Worm (Caenorhabditis elegans) whole organism, L4 larva: ENCODE results near the gene Y43F8C.9.

Source experiments
- F26F4.8 ChIP-seq: fragments of 200-800 bp; sonication (Bioruptor generic); conservative IDR thresholded peaks from 2 replicates; pipeline ENCODE4 v1.3.6; 2022; ENCODE audit warnings: missing genetic modification characterization, missing compliant biosample characterization
- T20F7.1 ChIP-seq: fragments of 200-800 bp; sonication (Bioruptor generic); optimal IDR thresholded peaks from 2 replicates; lab custom pipeline; 2018; ENCODE audit warnings: mild to moderate bottlenecking, missing genetic modification characterization, missing compliant biosample characterization
- T26A8.4 ChIP-seq: fragments of 200-800 bp; sonication (Bioruptor generic); IDR thresholded peaks from 2 replicates; pipeline ENCODE4 v1.3.6; 2022; ENCODE audit warnings: missing genetic modification characterization, missing compliant biosample characterization
- Y5F2A.4 ChIP-seq: fragments of 200-800 bp; sonication (Bioruptor generic); optimal IDR thresholded peaks from 2 replicates; lab custom pipeline; 2018; ENCODE audit warnings: mild to moderate bottlenecking, missing genetic modification characterization, missing compliant biosample characterization
- ZK546.5 ChIP-seq, 2 experiments: sonication (generic microtip); optimal IDR thresholded peaks; 2 replicates each; lab custom pipeline; 2017; ENCODE audit warnings: missing biosample characterization in 2 of 2, missing genetic modification characterization in 2 of 2
- aha-1 ChIP-seq: fragments of 150-350 bp; peaks from one replicate; lab custom pipeline; 2014; ENCODE audit warnings: missing biosample characterization, missing genetic modification characterization
- ama-1 ChIP-seq: fragments of 150-350 bp; optimal IDR thresholded peaks from 2 replicates; lab custom pipeline; 2014; ENCODE audit warnings: inconsistent platforms, mixed read lengths
- daf-16 ChIP-seq, 3 experiments: sonication (generic microtip); optimal IDR thresholded peaks; 2 replicates each; lab custom pipeline; 2016 to 2017; ENCODE audit warnings: missing genetic modification characterization in 3 of 3, missing genetic modification reagents in 3 of 3, mild to moderate bottlenecking in 2 of 3, missing compliant biosample characterization in 2 of 3, missing biosample characterization in 1 of 3, moderate library complexity in 1 of 3
- daf-19 ChIP-seq: fragments of 200-800 bp; sonication (Bioruptor generic); conservative IDR thresholded peaks from 2 replicates; pipeline ENCODE4 v1.3.6; 2022; ENCODE audit warnings: missing genetic modification characterization, missing compliant biosample characterization
- dmd-6 ChIP-seq: fragments of 200-800 bp; sonication (Bioruptor generic); IDR thresholded peaks from 2 replicates; pipeline ENCODE4 v1.3.6; 2022; ENCODE audit warnings: missing genetic modification reagents, missing genetic modification characterization, missing compliant biosample characterization
- dmd-8 ChIP-seq: fragments of 200-800 bp; sonication (Bioruptor generic); IDR thresholded peaks from 2 replicates; pipeline ENCODE4 v1.3.6; 2022; ENCODE audit warnings: missing genetic modification characterization, missing compliant biosample characterization
- dve-1 ChIP-seq: sonication (generic microtip); optimal IDR thresholded peaks from 2 replicates; lab custom pipeline; 2017; ENCODE audit warnings: antibody characterized with exemption, mild to moderate bottlenecking, missing genetic modification characterization, missing compliant biosample characterization; ENCODE audit not compliant: insufficient read depth
- fkh-10 ChIP-seq: fragments of 150-350 bp; optimal IDR thresholded peaks from 2 replicates; lab custom pipeline; 2014; ENCODE audit warnings: missing biosample characterization, missing genetic modification reagents, missing genetic modification characterization
- fos-1 ChIP-seq: fragments of 150-350 bp; optimal IDR thresholded peaks from 2 replicates; lab custom pipeline; 2014; ENCODE audit warnings: missing biosample characterization, missing genetic modification characterization
- gei-8 ChIP-seq: fragments of 200-800 bp; sonication (Bioruptor generic); optimal IDR thresholded peaks from 2 replicates; lab custom pipeline; 2018; ENCODE audit warnings: mild to moderate bottlenecking, missing genetic modification characterization, missing compliant biosample characterization
- hlh-11 ChIP-seq: fragments of 200-800 bp; sonication (Bioruptor generic); optimal IDR thresholded peaks from 2 replicates; lab custom pipeline; 2018; ENCODE audit warnings: mild to moderate bottlenecking, missing genetic modification characterization, missing compliant biosample characterization
- lin-1 ChIP-seq: fragments of 200-800 bp; sonication (Bioruptor generic); IDR thresholded peaks from 2 replicates; pipeline ENCODE4 v1.3.6; 2022; ENCODE audit warnings: missing genetic modification reagents, missing genetic modification characterization, missing compliant biosample characterization
- lin-15B ChIP-seq: fragments of 150-350 bp; sonication (generic microtip); optimal IDR thresholded peaks from 3 replicates; lab custom pipeline; 2014; ENCODE audit warnings: missing biosample characterization, missing genetic modification characterization
- lsy-2 ChIP-seq, 2 experiments: fragments of 150-350 bp in 1 of 2; sonication (generic microtip) in 1 of 2; optimal IDR thresholded peaks; 2 replicates each; lab custom pipeline; 2014 to 2017; ENCODE audit warnings: missing biosample characterization in 2 of 2, missing genetic modification characterization in 2 of 2
- mep-1 ChIP-seq: fragments of 150-350 bp; sonication (generic microtip); optimal IDR thresholded peaks from 3 replicates; lab custom pipeline; 2014; ENCODE audit warnings: missing biosample characterization, missing genetic modification characterization
- mes-2 ChIP-seq: sonication (generic microtip); optimal IDR thresholded peaks from 2 replicates; lab custom pipeline; 2016; ENCODE audit warnings: missing genotype, mild to moderate bottlenecking, missing genetic modification characterization, missing compliant biosample characterization; ENCODE audit not compliant: poor library complexity, severe bottlenecking
- nhr-10 ChIP-seq: fragments of 150-350 bp; optimal IDR thresholded peaks from 2 replicates; lab custom pipeline; 2014; ENCODE audit warnings: missing biosample characterization, missing genetic modification characterization
- nhr-102 ChIP-seq: sonication (generic microtip); optimal IDR thresholded peaks from 2 replicates; lab custom pipeline; 2016; ENCODE audit warnings: mild to moderate bottlenecking, missing genetic modification characterization, moderate library complexity, missing compliant biosample characterization
- nhr-41 ChIP-seq: fragments of 200-800 bp; sonication (Bioruptor generic); IDR thresholded peaks from 2 replicates; pipeline ENCODE4 v1.3.6; 2022; ENCODE audit warnings: missing genetic modification reagents, missing genetic modification characterization, missing compliant biosample characterization
- nhr-48 ChIP-seq: sonication (generic microtip); optimal IDR thresholded peaks from 2 replicates; lab custom pipeline; 2016; ENCODE audit warnings: mild to moderate bottlenecking, missing genetic modification characterization, missing compliant biosample characterization
- nhr-6 ChIP-seq: fragments of 150-350 bp; optimal IDR thresholded peaks from 2 replicates; lab custom pipeline; 2014; ENCODE audit warnings: missing biosample characterization, missing genetic modification characterization
- nhr-76 ChIP-seq: fragments of 150-350 bp; optimal IDR thresholded peaks from 2 replicates; lab custom pipeline; 2014; ENCODE audit warnings: missing biosample characterization, missing genetic modification characterization
- nhr-77 ChIP-seq: fragments of 150-350 bp; optimal IDR thresholded peaks from 2 replicates; lab custom pipeline; 2014; ENCODE audit warnings: missing biosample characterization, missing genetic modification characterization
- pha-4 ChIP-seq, 2 experiments: fragments of 150-350 bp in 1 of 2; fragments of 200-800 bp in 1 of 2; sonication (Bioruptor generic) in 1 of 2; IDR thresholded peaks in 1 of 2; optimal IDR thresholded peaks in 1 of 2; 2 replicates each; pipeline versions ENCODE4 v1.3.6 to Lab custom; 2014 to 2022; ENCODE audit warnings: missing genetic modification characterization in 2 of 2, missing genetic modification reagents in 2 of 2, missing biosample characterization in 1 of 2, missing compliant biosample characterization in 1 of 2
- php-3 ChIP-seq: fragments of 200-800 bp; sonication (Bioruptor generic); IDR thresholded peaks from 2 replicates; pipeline ENCODE4 v1.3.6; 2022; ENCODE audit warnings: missing genetic modification reagents, missing genetic modification characterization, missing compliant biosample characterization
- pqm-1 ChIP-seq: sonication (generic microtip); optimal IDR thresholded peaks from 2 replicates; lab custom pipeline; 2017; ENCODE audit warnings: missing biosample characterization, missing genetic modification characterization
- sdz-12 ChIP-seq: fragments of 200-800 bp; sonication (Bioruptor generic); optimal IDR thresholded peaks from 2 replicates; lab custom pipeline; 2018; ENCODE audit warnings: mild to moderate bottlenecking, missing genetic modification characterization, missing compliant biosample characterization
- set-16 ChIP-seq: fragments of 200-800 bp; sonication (Bioruptor generic); IDR thresholded peaks from 2 replicates; pipeline ENCODE4 v1.3.6; 2022; ENCODE audit warnings: missing genetic modification reagents, missing genetic modification characterization, missing compliant biosample characterization
- spr-1 ChIP-seq: sonication (generic microtip); optimal IDR thresholded peaks from 2 replicates; lab custom pipeline; 2016; ENCODE audit warnings: mild to moderate bottlenecking, missing genetic modification characterization, missing compliant biosample characterization
- spr-3 ChIP-seq: fragments of 200-800 bp; sonication (Bioruptor generic); optimal IDR thresholded peaks from 2 replicates; lab custom pipeline; 2018; ENCODE audit warnings: mild to moderate bottlenecking, missing genetic modification characterization, missing compliant biosample characterization
- tag-97 ChIP-seq: fragments of 200-800 bp; sonication (Bioruptor generic); IDR thresholded peaks from 2 replicates; pipeline ENCODE4 v1.3.6; 2022; ENCODE audit warnings: missing genetic modification characterization, missing compliant biosample characterization
- unc-62 ChIP-seq, 3 experiments: fragments of 150-350 bp in 1 of 3; sonication (generic microtip); optimal IDR thresholded peaks in 2 of 3; peaks in 1 of 3; 1 replicate in 1 of 3; 2 replicates in 2 of 3; lab custom pipeline; 2014 to 2017; ENCODE audit warnings: missing biosample characterization in 3 of 3, missing genetic modification characterization in 3 of 3, missing genetic modification reagents in 3 of 3, missing genotype in 1 of 3

Y43F8C.9 gene

ce11 chrV:19670866-19671265, 25.0 kb downstream of the Y43F8C.9 start:
- TF ChIP-seq nhr-6 (no peak), sdz-12 (GFP tag; lab: Kevin White, UChicago) (no peak), pha-4 (GFP tag; IDR thresholded peaks at IDR 0.05; lab: Robert Waterston, UW) (no peak), pha-4 (tag; optimal IDR thresholded peaks at IDR 0.05; lab: Kevin White, UChicago) (no peak), spr-3 (GFP tag; lab: Kevin White, UChicago) (no peak), gei-8 (GFP tag; lab: Kevin White, UChicago) (no peak), ama-1 (lab: Kevin White, UChicago) (no peak), spr-1 (tag; lab: Kevin White, UChicago) (no peak)

ce11 chrV:19671816-19672215, 25.9 kb downstream of the Y43F8C.9 start:
- TF ChIP-seq nhr-76 (tag; lab: Kevin White, UChicago), result no peak
- peak; percentile 60 for TF ChIP-seq set-16 (GFP tag; lab: Robert Waterston, UW)
- peak; percentile 83 for TF ChIP-seq aha-1 (tag; lab: Kevin White, UChicago)

ce11 chrV:19672357-19672756, 26.5 kb downstream of the Y43F8C.9 start:
- TF ChIP-seq php-3 (GFP tag; lab: Robert Waterston, UW) (0 out of 2 replicates have a peak, but pooled peaks have one; percentile 7), pqm-1 (tag; lab: Kevin White, UChicago) (peak; percentile 91), daf-19 (GFP tag; lab: Robert Waterston, UW) (no peak), T26A8.4 (no peak), daf-16 (GFP tag; optimal IDR thresholded peaks at IDR 0.05; lab: Kevin White, UChicago) (no peak), daf-16 (tag; optimal IDR thresholded peaks at IDR 0.05; lab: Kevin White, UChicago) (peak; percentile 47), hlh-11 (tag; lab: Kevin White, UChicago) (peak; percentile 66), fkh-10 (GFP tag; lab: Kevin White, UChicago) (no peak), pha-4 (GFP tag; IDR thresholded peaks at IDR 0.05; lab: Robert Waterston, UW) (no peak), pha-4 (tag; optimal IDR thresholded peaks at IDR 0.05; lab: Kevin White, UChicago) (no peak), nhr-77 (no peak), nhr-41 (no peak), mep-1 (tag; lab: Kevin White, UChicago) (peak; percentile 12), dve-1 (tag; lab: Kevin White, UChicago) (peak; percentile 43), nhr-102 (tag; lab: Kevin White, UChicago) (peak; percentile 47), fos-1 (tag; lab: Kevin White, UChicago) (no peak), lsy-2 (tag; optimal IDR thresholded peaks at IDR 0.05; lab: Kevin White, UChicago) (no peak), dmd-6 (GFP tag; lab: Robert Waterston, UW) (peak; percentile 64; the same call in 1 of the 2 replicates), lin-15B (tag; lab: Kevin White, UChicago) (no peak), nhr-10 (tag; lab: Kevin White, UChicago) (no peak)

ce11 chrV:19673298-19673903, 27.5 kb downstream of the Y43F8C.9 start:
- TF ChIP-seq lin-1 (GFP tag; lab: Robert Waterston, UW) (no peak), T20F7.1 (GFP tag; lab: Kevin White, UChicago) (no peak), mes-2 (tag; lab: Kevin White, UChicago) (peak; percentile 11), pqm-1 (tag; lab: Kevin White, UChicago) (peak; percentile 32), unc-62 (GFP tag; optimal IDR thresholded peaks at IDR 0.05 in 1 of 2; lab: Kevin White, UChicago) (peak in 1 of 2 experiments; percentile 72), unc-62 (tag; optimal IDR thresholded peaks at IDR 0.05; lab: Kevin White, UChicago) (no peak), dmd-6 (GFP tag; lab: Robert Waterston, UW) (no peak)

ce11 chrV:19674543-19674942, 28.6 kb downstream of the Y43F8C.9 start, which contains the start of gene mrp-7:
Gene mrp-7 (plus strand): TSS chrV:19674843.
- TF ChIP-seq mep-1 (tag; lab: Kevin White, UChicago) (no peak), tag-97 (GFP tag; lab: Robert Waterston, UW) (no peak), Y5F2A.4 (GFP tag; lab: Kevin White, UChicago) (no peak), ZK546.5 (tag; optimal IDR thresholded peaks at IDR 0.05; lab: Kevin White, UChicago) (no peak), F26F4.8 (GFP tag; lab: Robert Waterston, UW) (no peak), dmd-8 (GFP tag; lab: Robert Waterston, UW) (no peak), nhr-48 (tag; lab: Kevin White, UChicago) (no peak)
